Worm (Caenorhabditis elegans) whole organism, late embryonic: ENCODE results near the gene ZC239.21.
"Not testable (repeated sequence)": the region's sequence is repeated elsewhere in the genome, so short reads cannot be mapped to it uniquely, and the experiment has no call there.

Experiments used
- C38D4.7 ChIP-seq: fragments of 200-800 bp; sonication (Bioruptor generic); optimal IDR thresholded peaks from 2 replicates; lab custom pipeline; 2018; ENCODE audit warnings: mild to moderate bottlenecking, missing genetic modification characterization, moderate library complexity, missing compliant biosample characterization
- T23F11.4 ChIP-seq: fragments of 200-800 bp; sonication (Bioruptor generic); optimal IDR thresholded peaks from 2 replicates; lab custom pipeline; 2018; ENCODE audit warnings: mild to moderate bottlenecking, missing genetic modification characterization, missing compliant biosample characterization
- ama-1 ChIP-seq: fragments of 150-350 bp; optimal IDR thresholded peaks from 2 replicates; lab custom pipeline; 2014
- ceh-6 ChIP-seq: fragments of 200-800 bp; sonication (Bioruptor generic); optimal IDR thresholded peaks from 2 replicates; lab custom pipeline; 2018; ENCODE audit warnings: mild to moderate bottlenecking, missing genetic modification characterization, missing compliant biosample characterization
- dmd-4 ChIP-seq: sonication (generic microtip); optimal IDR thresholded peaks from 2 replicates; lab custom pipeline; 2016; ENCODE audit warnings: borderline replicate concordance, missing genetic modification characterization, missing compliant biosample characterization
- hlh-30 ChIP-seq: sonication (generic microtip); optimal IDR thresholded peaks from 2 replicates; lab custom pipeline; 2017; ENCODE audit warnings: antibody characterized with exemption, missing genetic modification characterization, missing compliant biosample characterization; ENCODE audit not compliant: insufficient read depth
- nhr-11 ChIP-seq: fragments of 150-350 bp; optimal IDR thresholded peaks from 2 replicates; lab custom pipeline; 2014; ENCODE audit warnings: missing biosample characterization, missing genetic modification characterization
- npax-4 ChIP-seq: sonication (generic microtip); optimal IDR thresholded peaks from 2 replicates; lab custom pipeline; 2016; ENCODE audit warnings: missing genetic modification characterization, missing compliant biosample characterization
- pha-4 ChIP-seq: fragments of 150-350 bp; optimal IDR thresholded peaks from 2 replicates; lab custom pipeline; 2018; ENCODE audit warnings: missing biosample characterization, missing genetic modification reagents, missing genetic modification characterization
- tbx-7 ChIP-seq: sonication (generic microtip); optimal IDR thresholded peaks from 2 replicates; lab custom pipeline; 2016; ENCODE audit warnings: missing genotype, missing genetic modification characterization, missing compliant biosample characterization

DNA sequence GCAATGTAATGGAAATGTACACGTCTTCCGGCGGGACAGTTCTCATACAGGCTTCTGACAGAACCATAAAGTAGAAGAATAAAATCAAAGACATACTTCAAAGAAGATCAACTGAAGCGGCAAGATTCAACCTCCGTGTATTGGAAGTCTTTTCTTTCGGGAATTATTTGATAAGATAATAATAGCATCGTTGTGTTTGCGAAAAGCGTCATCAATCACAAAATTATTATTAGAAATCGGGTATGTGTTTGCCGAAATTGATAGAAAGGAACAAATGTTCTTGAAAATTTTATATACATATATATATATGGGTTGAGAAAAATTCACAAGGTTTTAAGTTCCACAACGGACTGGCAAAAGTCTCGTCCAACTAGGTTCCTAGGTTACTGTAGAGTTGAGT lies 15.2 kb upstream of the ZC239.21 start, which contains the start of gene Y27F2A.9:
- not testable (repeated sequence) for TF ChIP-seq pha-4 (tag; lab: Kevin White, UChicago); dmd-4 (tag; lab: Kevin White, UChicago); tbx-7; ama-1; T23F11.4; nhr-11 (tag; lab: Kevin White, UChicago); ceh-6 (GFP tag; lab: Kevin White, UChicago); hlh-30 (tag; lab: Kevin White, UChicago); C38D4.7 (GFP tag; lab: Kevin White, UChicago); npax-4 (tag; lab: Kevin White, UChicago)
